Worm (Caenorhabditis elegans) whole organism, mixed stage, embryonic: ENCODE data around the gene ZK632.9.

Experiments used
- unc-39 ChIP-seq: fragments of 150-350 bp; optimal IDR thresholded peaks from 2 replicates; lab custom pipeline; 2014; ENCODE audit warnings: missing biosample characterization, missing genetic modification characterization
- unc-62 ChIP-seq: fragments of 150-350 bp; optimal IDR thresholded peaks from 2 replicates; lab custom pipeline; 2014; ENCODE audit warnings: missing biosample characterization, missing genetic modification reagents, missing genetic modification characterization

DNA sequence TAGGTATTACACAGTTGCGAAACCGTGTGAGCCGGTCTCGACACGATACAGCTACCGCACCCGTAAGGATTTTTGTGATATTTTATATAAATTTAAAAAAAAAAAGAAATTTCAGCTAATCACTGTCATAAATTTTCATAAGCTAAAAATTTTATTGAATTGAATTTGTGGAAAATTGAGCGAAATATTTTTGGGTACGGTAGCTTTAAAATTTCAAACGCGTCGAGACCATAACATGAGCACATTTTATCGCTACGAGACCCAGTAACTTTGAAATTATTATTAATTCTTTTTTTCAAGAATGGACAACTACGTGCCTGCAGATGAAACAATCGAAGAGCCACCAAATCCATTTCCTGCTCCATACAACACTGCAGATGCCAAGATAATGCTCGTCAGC, 12.1 kb downstream of the ZK632.9 start, which contains the start of gene ZK632.14:
- TF ChIP-seq unc-62 (GFP tag; lab: Kevin White, UChicago) (no peak), unc-39 (tag; lab: Kevin White, UChicago) (no peak)
